Worm (Caenorhabditis elegans) whole organism, L3 larva: Measurements from ENCODE around the gene dsl-2.

Experiments used
- R02D3.7 ChIP-seq: fragments of 150-350 bp; optimal IDR thresholded peaks from 2 replicates; lab custom pipeline; 2014; ENCODE audit warnings: missing biosample characterization, missing genetic modification characterization
- ZK546.5 ChIP-seq: sonication (generic microtip); optimal IDR thresholded peaks from 2 replicates; lab custom pipeline; 2017; ENCODE audit warnings: missing biosample characterization, missing genetic modification characterization
- aly-2 ChIP-seq: fragments of 150-350 bp; optimal IDR thresholded peaks from 2 replicates; lab custom pipeline; 2014; ENCODE audit warnings: missing biosample characterization, missing genetic modification characterization
- ama-1 ChIP-seq: fragments of 150-350 bp; optimal IDR thresholded peaks from 2 replicates; lab custom pipeline; 2018
- ceh-82 ChIP-seq: fragments of 150-350 bp; optimal IDR thresholded peaks from 2 replicates; lab custom pipeline; 2014; ENCODE audit warnings: missing biosample characterization, missing genetic modification characterization
- ceh-9 ChIP-seq: sonication (generic microtip); optimal IDR thresholded peaks from 2 replicates; lab custom pipeline; 2018; ENCODE audit warnings: missing biosample characterization, missing genetic modification characterization
- egl-27 ChIP-seq: sonication (generic microtip); optimal IDR thresholded peaks from 4 replicates; lab custom pipeline; 2017; ENCODE audit warnings: missing biosample characterization, missing genetic modification reagents, missing genetic modification characterization
- egl-5 ChIP-seq: fragments of 150-350 bp; optimal IDR thresholded peaks from 2 replicates; lab custom pipeline; 2017; ENCODE audit warnings: missing biosample characterization, missing genetic modification reagents, missing genetic modification characterization, inconsistent platforms
- elt-1 ChIP-seq: fragments of 150-350 bp; optimal IDR thresholded peaks from 2 replicates; lab custom pipeline; 2014; ENCODE audit warnings: missing biosample characterization, missing genetic modification characterization
- elt-2 ChIP-seq: sonication (generic microtip); optimal IDR thresholded peaks from 2 replicates; lab custom pipeline; 2016; ENCODE audit warnings: missing genetic modification reagents, mild to moderate bottlenecking, missing genetic modification characterization, missing compliant biosample characterization
- elt-3 ChIP-seq, 3 experiments: fragments of 150-350 bp in 1 of 3; sonication (generic microtip) in 2 of 3; optimal IDR thresholded peaks; 2 replicates in 2 of 3; 4 replicates in 1 of 3; lab custom pipeline; 2014 to 2017; ENCODE audit warnings: missing biosample characterization in 3 of 3, missing genetic modification characterization in 3 of 3
- eor-1 ChIP-seq, 2 experiments: fragments of 150-350 bp; optimal IDR thresholded peaks; 2 replicates each; lab custom pipeline; 2014 to 2018; ENCODE audit warnings: missing biosample characterization in 2 of 2, missing genetic modification characterization in 2 of 2
- fkh-2 ChIP-seq: fragments of 150-350 bp; optimal IDR thresholded peaks from 2 replicates; lab custom pipeline; 2014; ENCODE audit warnings: missing biosample characterization, missing genetic modification reagents, missing genetic modification characterization
- fos-1 ChIP-seq: fragments of 150-350 bp; optimal IDR thresholded peaks from 2 replicates; lab custom pipeline; 2014; ENCODE audit warnings: missing biosample characterization, missing genetic modification characterization
- hmg-11 ChIP-seq: sonication (generic microtip); optimal IDR thresholded peaks from 2 replicates; lab custom pipeline; 2016; ENCODE audit warnings: missing genetic modification characterization, missing compliant biosample characterization
- jun-1 ChIP-seq: fragments of 150-350 bp; optimal IDR thresholded peaks from 2 replicates; lab custom pipeline; 2014; ENCODE audit warnings: missing biosample characterization, missing genetic modification reagents, missing genetic modification characterization
- mdl-1 ChIP-seq: fragments of 150-350 bp; optimal IDR thresholded peaks from 2 replicates; lab custom pipeline; 2014; ENCODE audit warnings: missing biosample characterization, missing genetic modification characterization
- nfya-1 ChIP-seq: sonication (generic microtip); optimal IDR thresholded peaks from 2 replicates; lab custom pipeline; 2017; ENCODE audit warnings: missing genetic modification characterization, mild to moderate bottlenecking, missing compliant biosample characterization, antibody characterized with exemption, moderate library complexity; ENCODE audit not compliant: insufficient read depth
- nhr-23 ChIP-seq: fragments of 150-350 bp; optimal IDR thresholded peaks from 2 replicates; lab custom pipeline; 2014; ENCODE audit warnings: missing biosample characterization, missing genetic modification reagents, missing genetic modification characterization
- nhr-25 ChIP-seq: sonication (generic microtip); optimal IDR thresholded peaks from 2 replicates; lab custom pipeline; 2017; ENCODE audit warnings: missing biosample characterization, missing genetic modification characterization
- nhr-28 ChIP-seq: fragments of 150-350 bp; optimal IDR thresholded peaks from 2 replicates; lab custom pipeline; 2014; ENCODE audit warnings: missing biosample characterization, missing genetic modification characterization
- nhr-43 ChIP-seq: sonication (generic microtip); optimal IDR thresholded peaks from 2 replicates; lab custom pipeline; 2016; ENCODE audit warnings: mild to moderate bottlenecking, missing genetic modification characterization, missing compliant biosample characterization; ENCODE audit not compliant: poor library complexity, severe bottlenecking
- nhr-67 ChIP-seq: fragments of 150-350 bp; optimal IDR thresholded peaks from 2 replicates; lab custom pipeline; 2014; ENCODE audit warnings: missing biosample characterization, missing genetic modification characterization
- pha-4 ChIP-seq: fragments of 150-350 bp; optimal IDR thresholded peaks from 2 replicates; lab custom pipeline; 2014; ENCODE audit warnings: missing biosample characterization, missing genetic modification reagents, missing genetic modification characterization
- pqm-1 ChIP-seq: fragments of 150-350 bp; optimal IDR thresholded peaks from 2 replicates; lab custom pipeline; 2017; ENCODE audit warnings: missing biosample characterization, missing genetic modification characterization, inconsistent platforms
- sea-2 ChIP-seq: fragments of 150-350 bp; sonication (generic microtip); optimal IDR thresholded peaks from 4 replicates; lab custom pipeline; 2014; ENCODE audit warnings: missing biosample characterization, missing genetic modification reagents, missing genetic modification characterization
- skn-1 ChIP-seq: fragments of 150-350 bp; optimal IDR thresholded peaks from 2 replicates; lab custom pipeline; 2014; ENCODE audit warnings: missing biosample characterization, missing genetic modification characterization
- snpc-4 ChIP-seq: fragments of 150-350 bp; optimal IDR thresholded peaks from 2 replicates; lab custom pipeline; 2014; ENCODE audit warnings: missing biosample characterization, missing genetic modification characterization
- unc-39 ChIP-seq: sonication (generic microtip); optimal IDR thresholded peaks from 4 replicates; lab custom pipeline; 2017; ENCODE audit warnings: missing biosample characterization, missing genetic modification characterization
- unc-62 ChIP-seq: fragments of 150-350 bp; sonication (generic microtip); optimal IDR thresholded peaks from 4 replicates; lab custom pipeline; 2014; ENCODE audit warnings: missing biosample characterization, missing genetic modification reagents, missing genetic modification characterization
- zag-1 ChIP-seq: fragments of 150-350 bp; optimal IDR thresholded peaks from 2 replicates; lab custom pipeline; 2014; ENCODE audit warnings: missing biosample characterization, missing genetic modification characterization

The dsl-2 gene

DNA sequence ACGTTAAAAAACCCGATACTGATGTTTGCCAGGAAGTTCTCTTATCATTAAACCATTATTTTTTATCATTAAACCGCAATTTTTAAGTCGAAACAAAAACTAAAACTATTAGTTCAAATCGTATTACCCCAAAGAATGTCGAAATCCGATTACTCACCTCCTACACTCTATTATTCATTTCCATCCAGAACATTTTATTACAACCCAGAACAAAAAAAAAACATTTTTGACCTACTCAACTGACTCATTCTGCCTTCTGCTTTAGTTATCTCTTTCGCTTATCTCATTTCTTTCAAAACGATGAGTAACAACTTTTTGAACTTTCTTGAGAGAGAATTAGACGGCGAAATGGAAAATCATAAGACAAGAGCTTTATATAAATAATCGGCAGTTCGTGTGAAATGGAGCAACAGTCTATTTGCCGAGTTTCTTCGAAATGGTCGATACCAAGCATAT is 23.9 kb upstream of the dsl-2 start, which contains the start of gene W09G12.7:
TSS of gene W09G12.7 (plus strand) at position 406 of the 456 bp plus-strand sequence.
- no peak for TF ChIP-seq fos-1 (tag; lab: Kevin White, UChicago)
- TF ChIP-seq fkh-2 (tag; lab: Kevin White, UChicago) = no peak
- TF ChIP-seq hmg-11 = no peak
- no peak for TF ChIP-seq nhr-43 (tag; lab: Kevin White, UChicago)
- no peak for TF ChIP-seq ZK546.5 (tag; lab: Kevin White, UChicago)
- peak; percentile 18 for TF ChIP-seq pha-4 (tag; lab: Kevin White, UChicago)
- no peak for TF ChIP-seq ceh-9 (tag; lab: Kevin White, UChicago)
- TF ChIP-seq unc-62 = no peak
- TF ChIP-seq elt-2 (tag; lab: Kevin White, UChicago) = peak; percentile 91
- peak; percentile 27 for TF ChIP-seq jun-1
- no peak for TF ChIP-seq nhr-28 (tag; lab: Kevin White, UChicago)
- TF ChIP-seq pqm-1 = peak; percentile 54

DNA sequence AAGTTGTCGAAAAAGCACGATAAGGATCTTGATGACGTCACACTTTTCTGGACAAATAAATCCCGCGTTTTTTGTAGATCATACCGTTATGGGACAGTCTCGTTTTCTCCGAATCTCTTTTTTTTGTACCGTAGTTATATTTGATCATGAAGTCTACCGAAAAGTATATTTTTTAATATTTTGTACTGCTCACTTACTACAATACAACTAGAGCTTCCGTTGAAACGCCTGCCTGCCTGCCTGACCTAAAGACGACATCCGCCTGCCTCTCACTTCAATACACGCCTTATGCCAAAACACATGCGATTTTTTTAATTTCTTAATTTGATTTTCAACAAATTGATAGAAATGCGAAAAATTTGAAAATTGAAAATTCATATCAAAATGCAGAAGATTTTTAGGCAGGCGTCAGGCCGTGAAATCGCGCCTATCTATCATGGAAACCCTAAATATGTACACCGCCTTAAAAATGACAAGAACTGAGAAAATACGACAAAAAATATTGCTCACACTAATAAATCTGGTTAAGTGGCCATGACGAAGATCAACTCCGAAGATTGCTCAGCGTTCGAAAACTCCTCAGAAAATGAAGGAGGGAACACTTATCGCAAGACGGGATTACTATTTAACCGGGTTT is 20.9 kb upstream of the dsl-2 start, which contains the start of gene W09G12.8:
TSS of gene W09G12.8 (plus strand) at position 587 of the 637 bp plus-strand sequence.
- TF ChIP-seq R02D3.7 (tag; lab: Kevin White, UChicago) (no peak), elt-3 (tag; optimal IDR thresholded peaks at IDR 0.05; lab: Kevin White, UChicago) (no peak), ama-1 (lab: Kevin White, UChicago) (no peak), snpc-4 (no peak), skn-1 (no peak), zag-1 (tag; lab: Kevin White, UChicago) (no peak), elt-2 (tag; lab: Kevin White, UChicago) (no peak), elt-1 (no peak), ceh-82 (tag; lab: Kevin White, UChicago) (no peak), sea-2 (GFP tag; lab: Kevin White, UChicago) (no peak), nhr-67 (tag; lab: Kevin White, UChicago) (no peak), unc-62 (no peak), aly-2 (tag; lab: Kevin White, UChicago) (no peak), nhr-43 (tag; lab: Kevin White, UChicago) (no peak), eor-1 (tag; optimal IDR thresholded peaks at IDR 0.05; lab: Kevin White, UChicago) (no peak), mdl-1 (no peak)

ce11 chrIV:1224781-1225180 is 20.0 kb upstream of the dsl-2 start:
- TF ChIP-seq egl-5 (tag; lab: Kevin White, UChicago) (no peak), nhr-23 (tag; lab: Kevin White, UChicago) (peak; percentile 18)

- TF ChIP-seq egl-5 (tag; lab: Kevin White, UChicago) = peak; percentile 50
- peak; percentile 4 for TF ChIP-seq nfya-1 (tag; lab: Kevin White, UChicago)
- TF ChIP-seq pha-4 (tag; lab: Kevin White, UChicago) = no peak
- peak; percentile 58 for TF ChIP-seq nhr-25 (tag; lab: Kevin White, UChicago)
- TF ChIP-seq, all 47 proteins: peak for 3
These were observed 16.4 kb upstream of the dsl-2 start, which contains the start of gene W09G12.10 for ce11 chrIV:1221167-1221566. W09G12.10 (minus strand) TSS chrIV:1221287.

- no peak for TF ChIP-seq egl-27 (tag; lab: Kevin White, UChicago)
- TF ChIP-seq unc-39 (tag; lab: Kevin White, UChicago) = no peak
- TF ChIP-seq aly-2 (tag; lab: Kevin White, UChicago) = no peak
These were observed 11.5 kb upstream of the dsl-2 start, which contains the start of gene W09G12.9 for ce11 chrIV:1216290-1216689. W09G12.9 (plus strand) TSS chrIV:1216590.

- no peak for TF ChIP-seq snpc-4
- TF ChIP-seq nhr-23 (tag; lab: Kevin White, UChicago) = no peak
- no peak for TF ChIP-seq sea-2 (GFP tag; lab: Kevin White, UChicago)
- no peak for TF ChIP-seq hmg-11
- TF ChIP-seq ceh-9 (tag; lab: Kevin White, UChicago) = no peak
These were observed 10.8 kb upstream of the dsl-2 start for ce11 chrIV:1215536-1215935.
